Fruit fly (Drosophila melanogaster) whole organism: Measurements from ENCODE around the gene CG2698.

Experiments
- CG8478 ChIP-seq: fragments of >200 bp; optimal IDR thresholded peaks from 2 replicates; lab custom pipeline; 2018; ENCODE audit warnings: inconsistent platforms
- Dll ChIP-seq: fragments of >200 bp; optimal IDR thresholded peaks from 2 replicates; lab custom pipeline; 2017
- EcR ChIP-seq, 2 experiments: fragments of >200 bp; optimal IDR thresholded peaks; 2 replicates each; lab custom pipeline; 2017; ENCODE audit warnings: missing biosample characterization in 2 of 2, missing genetic modification characterization in 2 of 2, missing genetic modification reagents in 2 of 2
- pan ChIP-seq: fragments of >200 bp; optimal IDR thresholded peaks from 2 replicates; lab custom pipeline; 2017
- psq ChIP-seq: fragments of >200 bp; optimal IDR thresholded peaks from 2 replicates; lab custom pipeline; 2017
- usp ChIP-seq: fragments of >200 bp; optimal IDR thresholded peaks from 2 replicates; lab custom pipeline; 2017; ENCODE audit warnings: missing biosample characterization, missing genetic modification characterization, mixed read lengths

dm6 chr3R:7968958-7969701, 32.2 kb upstream of the CG2698 start:
- TF ChIP-seq pan (lab: Kevin White, UChicago) (no peak), usp (no peak), psq (lab: Kevin White, UChicago) (no peak), Dll (lab: Kevin White, UChicago) (no peak), CG8478 (lab: Kevin White, UChicago) (no peak), EcR (GFP tag; optimal IDR thresholded peaks at IDR 0.05; lab: Kevin White, UChicago) (no peak)
